Worm (Caenorhabditis elegans): ENCODE measurements around the gene K09C4.1.

Gene K09C4.1

ce11 chrX:3339882-3340281 is 41.2 kb downstream of the K09C4.1 start:
- TF ChIP-seq syd-9 (tag; optimal IDR thresholded peaks at IDR 0.05): no peak
- no peak for TF ChIP-seq ets-4 (tag; optimal IDR thresholded peaks at IDR 0.05)

- TF ChIP-seq fkh-6 (tag; optimal IDR thresholded peaks at IDR 0.05) (peak; percentile 18), sdc-2 (tag; optimal IDR thresholded peaks at IDR 0.05) (peak; percentile 7), hlh-6 (tag; optimal IDR thresholded peaks at IDR 0.05) (peak; percentile 14), tbx-2 (tag; optimal IDR thresholded peaks at IDR 0.05) (peak; percentile 1), nfya-1 (tag; optimal IDR thresholded peaks at IDR 0.05) (no peak), rnt-1 (tag; optimal IDR thresholded peaks at IDR 0.05) (peak; percentile 17), pag-3 (tag; optimal IDR thresholded peaks at IDR 0.05; ENCODE audit: borderline replicate concordance) (no peak)
Observed at ce11 chrX:3343620-3344197, 45.0 kb downstream of the K09C4.1 start.

ce11 chrX:3347904-3348441 is 49.3 kb downstream of the K09C4.1 start, which contains the start of gene ZK816.3:
ZK816.3 (plus strand) TSS chrX:3348391.
- TF ChIP-seq fax-1 (tag; optimal IDR thresholded peaks at IDR 0.05) (peak; percentile 35), gmeb-2 (tag; optimal IDR thresholded peaks at IDR 0.05) (peak; percentile 29), nhr-232 (tag; optimal IDR thresholded peaks at IDR 0.05) (peak; percentile 74), C38D4.7 (GFP tag; optimal IDR thresholded peaks at IDR 0.05) (peak; percentile 35), ceh-30 (tag; optimal IDR thresholded peaks at IDR 0.05) (no peak), ceh-48 (tag; optimal IDR thresholded peaks at IDR 0.05) (no peak), ttx-3 (tag; optimal IDR thresholded peaks at IDR 0.05) (peak; percentile 32), unc-86 (tag; optimal IDR thresholded peaks at IDR 0.05) (peak; percentile 31), ets-4 (tag; optimal IDR thresholded peaks at IDR 0.05) (no peak), dmd-4 (tag; optimal IDR thresholded peaks at IDR 0.05; ENCODE audit: borderline replicate concordance) (no peak), pat-9 (tag; optimal IDR thresholded peaks at IDR 0.05) (peak; percentile 71), npax-4 (tag; optimal IDR thresholded peaks at IDR 0.05) (no peak), sdc-2 (tag; optimal IDR thresholded peaks at IDR 0.05) (peak; percentile 63), tbx-7 (tag; optimal IDR thresholded peaks at IDR 0.05) (peak; percentile 12), unc-3 (GFP tag; conservative IDR thresholded peaks at IDR 0.05) (peak; percentile 46; the same call in 1 of the 2 replicates), unc-3 (tag; optimal IDR thresholded peaks at IDR 0.05) (no peak), pha-2 (tag; optimal IDR thresholded peaks at IDR 0.05) (peak; percentile 50), ceh-18 (tag; optimal IDR thresholded peaks at IDR 0.05) (no peak), pha-4 (tag; optimal IDR thresholded peaks at IDR 0.05) (no peak), ama-1 (optimal IDR thresholded peaks at IDR 0.05) (no peak), pag-3 (tag; optimal IDR thresholded peaks at IDR 0.05; ENCODE audit: borderline replicate concordance) (no peak), mec-3 (tag; optimal IDR thresholded peaks at IDR 0.05; ENCODE audit: borderline replicate concordance) (no peak), pqm-1 (tag; optimal IDR thresholded peaks at IDR 0.05) (no peak), K09A11.1 (tag; optimal IDR thresholded peaks at IDR 0.05; ENCODE audit: insufficient read depth) (peak; percentile 55), rnt-1 (tag; optimal IDR thresholded peaks at IDR 0.05) (peak; percentile 35), C08G9.2 (tag; optimal IDR thresholded peaks at IDR 0.05) (peak; percentile 43), syd-9 (tag; optimal IDR thresholded peaks at IDR 0.05) (no peak), ceh-6 (GFP tag; optimal IDR thresholded peaks at IDR 0.05) (peak; percentile 75), hlh-30 (tag; optimal IDR thresholded peaks at IDR 0.05; ENCODE audit: insufficient read depth) (no peak), che-1 (tag; optimal IDR thresholded peaks at IDR 0.05) (peak; percentile 60), eyg-1 (tag; optimal IDR thresholded peaks at IDR 0.05) (peak; percentile 30), odd-2 (tag; optimal IDR thresholded peaks at IDR 0.05) (no peak), fkh-6 (tag; optimal IDR thresholded peaks at IDR 0.05) (peak; percentile 69), ahr-1 (tag; optimal IDR thresholded peaks at IDR 0.05) (no peak), nhr-11 (tag; optimal IDR thresholded peaks at IDR 0.05) (no peak), sox-4 (tag; optimal IDR thresholded peaks at IDR 0.05) (peak; percentile 61), elt-4 (tag; optimal IDR thresholded peaks at IDR 0.05) (no peak), F13H6.1 (tag; optimal IDR thresholded peaks at IDR 0.05) (no peak), Y22D7AL.16 (tag; optimal IDR thresholded peaks at IDR 0.05) (peak; percentile 37), ref-2 (tag; optimal IDR thresholded peaks at IDR 0.05) (no peak), zip-5 (tag; optimal IDR thresholded peaks at IDR 0.05) (no peak), hlh-15 (tag; optimal IDR thresholded peaks at IDR 0.05) (peak; percentile 29), hlh-13 (GFP tag; optimal IDR thresholded peaks at IDR 0.05) (no peak), tbx-2 (tag; optimal IDR thresholded peaks at IDR 0.05) (peak; percentile 72), hlh-6 (tag; optimal IDR thresholded peaks at IDR 0.05) (peak; percentile 79), dve-1 (tag; optimal IDR thresholded peaks at IDR 0.05) (peak; percentile 15)
